Worm (Caenorhabditis elegans): ENCODE data around the gene cul-3.

DNA sequence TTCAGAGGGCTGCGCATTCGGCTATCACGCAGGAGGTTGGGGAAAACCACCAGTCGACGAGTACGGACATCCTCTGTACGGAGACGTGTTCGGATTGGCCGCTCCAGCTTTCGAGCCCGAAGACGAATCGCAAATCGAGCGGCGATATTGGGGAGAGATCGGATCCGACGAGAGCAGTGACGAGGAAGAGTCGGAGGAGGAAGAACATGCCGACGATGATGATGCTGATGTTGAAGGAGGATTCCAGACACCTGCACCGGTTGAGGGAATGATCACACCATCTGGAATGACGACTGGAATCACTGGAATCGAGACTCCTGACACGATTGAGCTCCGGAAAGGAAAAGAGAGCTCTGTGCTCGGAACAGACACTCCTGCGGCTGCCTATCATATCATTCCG lies 47.0 kb upstream of the cul-3 start:
- TF ChIP-seq ceh-82 (tag; optimal IDR thresholded peaks at IDR 0.05) (no peak), pha-4 (tag; optimal IDR thresholded peaks at IDR 0.05) (no peak), nhr-11 (tag; optimal IDR thresholded peaks at IDR 0.05) (no peak)

Data from whole organism, L3 larva.